Worm (Caenorhabditis elegans) whole organism, late embryonic: ENCODE results near the gene T22F7.4.

Experiments
- C08G9.2 ChIP-seq: sonication (generic microtip); optimal IDR thresholded peaks from 2 replicates; lab custom pipeline; 2016; ENCODE audit warnings: mild to moderate bottlenecking, missing genetic modification characterization, moderate library complexity, missing compliant biosample characterization
- C38D4.7 ChIP-seq: fragments of 200-800 bp; sonication (Bioruptor generic); optimal IDR thresholded peaks from 2 replicates; lab custom pipeline; 2018; ENCODE audit warnings: mild to moderate bottlenecking, missing genetic modification characterization, moderate library complexity, missing compliant biosample characterization
- F13H6.1 ChIP-seq: sonication (generic microtip); optimal IDR thresholded peaks from 2 replicates; lab custom pipeline; 2016; ENCODE audit warnings: missing genetic modification characterization, missing compliant biosample characterization
- T23F11.4 ChIP-seq: fragments of 200-800 bp; sonication (Bioruptor generic); optimal IDR thresholded peaks from 2 replicates; lab custom pipeline; 2018; ENCODE audit warnings: mild to moderate bottlenecking, missing genetic modification characterization, missing compliant biosample characterization
- ahr-1 ChIP-seq: sonication (generic microtip); optimal IDR thresholded peaks from 2 replicates; lab custom pipeline; 2016; ENCODE audit warnings: missing genetic modification characterization, missing compliant biosample characterization
- ceh-14 ChIP-seq: sonication (generic microtip); optimal IDR thresholded peaks from 2 replicates; lab custom pipeline; 2016; ENCODE audit warnings: missing genotype, missing genetic modification characterization, missing compliant biosample characterization
- ceh-19 ChIP-seq: fragments of 200-800 bp; sonication (Bioruptor generic); optimal IDR thresholded peaks from 2 replicates; lab custom pipeline; 2018; ENCODE audit warnings: mild to moderate bottlenecking, missing genetic modification characterization, missing compliant biosample characterization
- ceh-2 ChIP-seq: sonication (generic microtip); optimal IDR thresholded peaks from 2 replicates; lab custom pipeline; 2016; ENCODE audit warnings: missing genotype, missing genetic modification characterization, missing compliant biosample characterization
- ceh-22 ChIP-seq: sonication (generic microtip); optimal IDR thresholded peaks from 2 replicates; lab custom pipeline; 2017; ENCODE audit warnings: missing biosample characterization, missing genetic modification characterization
- ceh-30 ChIP-seq: fragments of 150-350 bp; optimal IDR thresholded peaks from 2 replicates; lab custom pipeline; 2014; ENCODE audit warnings: missing biosample characterization, missing genetic modification characterization
- ceh-31 ChIP-seq: sonication (generic microtip); optimal IDR thresholded peaks from 2 replicates; lab custom pipeline; 2016; ENCODE audit warnings: missing genetic modification characterization, missing compliant biosample characterization
- ceh-34 ChIP-seq: sonication (generic microtip); optimal IDR thresholded peaks from 2 replicates; lab custom pipeline; 2016; ENCODE audit warnings: mild to moderate bottlenecking, missing genetic modification characterization, missing compliant biosample characterization
- ceh-48 ChIP-seq: sonication (generic microtip); optimal IDR thresholded peaks from 2 replicates; lab custom pipeline; 2016; ENCODE audit warnings: missing genetic modification characterization, inconsistent platforms, missing compliant biosample characterization
- dmd-4 ChIP-seq: sonication (generic microtip); optimal IDR thresholded peaks from 2 replicates; lab custom pipeline; 2016; ENCODE audit warnings: borderline replicate concordance, missing genetic modification characterization, missing compliant biosample characterization
- elt-2 ChIP-seq: sonication (generic microtip); optimal IDR thresholded peaks from 2 replicates; lab custom pipeline; 2016; ENCODE audit warnings: missing genetic modification reagents, missing genetic modification characterization, missing compliant biosample characterization
- ets-4 ChIP-seq: sonication (generic microtip); optimal IDR thresholded peaks from 2 replicates; lab custom pipeline; 2016; ENCODE audit warnings: missing genetic modification characterization, missing compliant biosample characterization
- fax-1 ChIP-seq: sonication (generic microtip); optimal IDR thresholded peaks from 2 replicates; lab custom pipeline; 2016; ENCODE audit warnings: missing genotype, missing genetic modification characterization, missing compliant biosample characterization
- fkh-6 ChIP-seq: sonication (generic microtip); optimal IDR thresholded peaks from 2 replicates; lab custom pipeline; 2016; ENCODE audit warnings: missing genetic modification characterization, missing compliant biosample characterization
- gmeb-2 ChIP-seq: sonication (generic microtip); optimal IDR thresholded peaks from 2 replicates; lab custom pipeline; 2016; ENCODE audit warnings: missing genetic modification characterization, inconsistent platforms, missing compliant biosample characterization
- hlh-15 ChIP-seq: sonication (generic microtip); optimal IDR thresholded peaks from 2 replicates; lab custom pipeline; 2016; ENCODE audit warnings: missing genetic modification characterization, missing compliant biosample characterization
- hlh-30 ChIP-seq: sonication (generic microtip); optimal IDR thresholded peaks from 2 replicates; lab custom pipeline; 2017; ENCODE audit warnings: antibody characterized with exemption, missing genetic modification characterization, missing compliant biosample characterization; ENCODE audit not compliant: insufficient read depth
- hlh-6 ChIP-seq: sonication (generic microtip); optimal IDR thresholded peaks from 2 replicates; lab custom pipeline; 2016; ENCODE audit warnings: missing genotype, missing genetic modification characterization, missing compliant biosample characterization
- hlh-8 ChIP-seq: sonication (generic microtip); optimal IDR thresholded peaks from 2 replicates; lab custom pipeline; 2016; ENCODE audit warnings: missing genotype, missing genetic modification characterization, missing compliant biosample characterization
- lim-6 ChIP-seq: sonication (generic microtip); optimal IDR thresholded peaks from 2 replicates; lab custom pipeline; 2016; ENCODE audit warnings: missing genetic modification characterization, missing compliant biosample characterization
- lin-11 ChIP-seq: fragments of 200-800 bp; sonication (Bioruptor generic); optimal IDR thresholded peaks from 2 replicates; lab custom pipeline; 2018; ENCODE audit warnings: mild to moderate bottlenecking, missing genetic modification characterization, missing compliant biosample characterization
- madf-2 ChIP-seq: sonication (generic microtip); optimal IDR thresholded peaks from 2 replicates; lab custom pipeline; 2017; ENCODE audit warnings: missing genetic modification characterization, missing compliant biosample characterization
- nfya-1 ChIP-seq: sonication (generic microtip); optimal IDR thresholded peaks from 2 replicates; lab custom pipeline; 2017; ENCODE audit warnings: missing genetic modification characterization, mild to moderate bottlenecking, missing compliant biosample characterization, antibody characterized with exemption, moderate library complexity
- nhr-11 ChIP-seq: fragments of 150-350 bp; optimal IDR thresholded peaks from 2 replicates; lab custom pipeline; 2014; ENCODE audit warnings: missing biosample characterization, missing genetic modification characterization
- nhr-232 ChIP-seq: sonication (generic microtip); optimal IDR thresholded peaks from 2 replicates; lab custom pipeline; 2016; ENCODE audit warnings: missing genetic modification characterization, missing compliant biosample characterization
- odd-2 ChIP-seq: sonication (generic microtip); optimal IDR thresholded peaks from 2 replicates; lab custom pipeline; 2017; ENCODE audit warnings: antibody characterized with exemption, mild to moderate bottlenecking, missing genetic modification characterization, missing compliant biosample characterization
- pag-3 ChIP-seq: sonication (generic microtip); optimal IDR thresholded peaks from 2 replicates; lab custom pipeline; 2016; ENCODE audit warnings: missing compliant biosample characterization, missing genetic modification characterization, borderline replicate concordance
- pax-1 ChIP-seq: fragments of 150-350 bp; optimal IDR thresholded peaks from 2 replicates; lab custom pipeline; 2014; ENCODE audit warnings: missing biosample characterization, missing genetic modification characterization
- pros-1 ChIP-seq: fragments of 150-350 bp; optimal IDR thresholded peaks from 2 replicates; lab custom pipeline; 2014; ENCODE audit warnings: missing biosample characterization, missing genetic modification reagents, missing genetic modification characterization
- sdc-2 ChIP-seq: sonication (generic microtip); optimal IDR thresholded peaks from 2 replicates; lab custom pipeline; 2016; ENCODE audit warnings: missing genotype, missing genetic modification characterization, missing compliant biosample characterization
- sox-2 ChIP-seq: fragments of 200-800 bp; sonication (Bioruptor generic); IDR thresholded peaks from 2 replicates; pipeline ENCODE4 v1.3.6; 2022; ENCODE audit warnings: missing genetic modification reagents, missing genetic modification characterization, missing compliant biosample characterization
- syd-9 ChIP-seq: sonication (generic microtip); optimal IDR thresholded peaks from 2 replicates; lab custom pipeline; 2016; ENCODE audit warnings: mild to moderate bottlenecking, missing genetic modification characterization, moderate library complexity, missing compliant biosample characterization
- tbx-2 ChIP-seq: sonication (generic microtip); optimal IDR thresholded peaks from 2 replicates; lab custom pipeline; 2016; ENCODE audit warnings: missing genetic modification characterization, missing compliant biosample characterization
- tbx-7 ChIP-seq: sonication (generic microtip); optimal IDR thresholded peaks from 2 replicates; lab custom pipeline; 2016; ENCODE audit warnings: missing genotype, missing genetic modification characterization, missing compliant biosample characterization
- unc-3 ChIP-seq, 2 experiments: fragments of 200-800 bp in 1 of 2; sonication (Bioruptor generic) in 1 of 2; sonication (generic microtip) in 1 of 2; conservative IDR thresholded peaks in 1 of 2; optimal IDR thresholded peaks in 1 of 2; 2 replicates each; pipeline versions ENCODE4 v1.3.6 to Lab custom; 2016 to 2022; ENCODE audit warnings: missing compliant biosample characterization in 2 of 2, missing genetic modification characterization in 2 of 2, missing genetic modification reagents in 1 of 2
- unc-55 ChIP-seq: sonication (generic microtip); optimal IDR thresholded peaks from 2 replicates; lab custom pipeline; 2017; ENCODE audit warnings: missing biosample characterization, missing genetic modification reagents, missing genetic modification characterization
- zip-5 ChIP-seq: sonication (generic microtip); optimal IDR thresholded peaks from 2 replicates; lab custom pipeline; 2016; ENCODE audit warnings: missing genetic modification characterization, missing compliant biosample characterization
- ztf-16 ChIP-seq: sonication (generic microtip); optimal IDR thresholded peaks from 2 replicates; lab custom pipeline; 2017; ENCODE audit warnings: missing genetic modification characterization, missing compliant biosample characterization

Gene T22F7.4

ce11 chrIII:558832-559231 is 32.1 kb upstream of the T22F7.4 start (continued):
- no peak for TF ChIP-seq lim-6 (tag; lab: Kevin White, UChicago)
- no peak for TF ChIP-seq hlh-8 (tag; lab: Kevin White, UChicago)
- no peak for TF ChIP-seq hlh-6 (tag; lab: Kevin White, UChicago)
- no peak for TF ChIP-seq lin-11 (tag; lab: Kevin White, UChicago)
- TF ChIP-seq ceh-14, result no peak
- no peak for TF ChIP-seq madf-2 (tag; lab: Kevin White, UChicago)
- TF ChIP-seq C38D4.7 (GFP tag; lab: Kevin White, UChicago), result no peak
- peak; percentile 21 for TF ChIP-seq ets-4 (tag; lab: Kevin White, UChicago)
- TF ChIP-seq sox-2, result peak; percentile 38; the same call in 1 of the 2 replicates
- no peak for TF ChIP-seq F13H6.1
- TF ChIP-seq zip-5 (tag; lab: Kevin White, UChicago), result no peak
- peak; percentile 89 for TF ChIP-seq ceh-34 (tag; lab: Kevin White, UChicago)
- no peak for TF ChIP-seq ceh-19
- no peak for TF ChIP-seq ztf-16 (tag; lab: Kevin White, UChicago)
- TF ChIP-seq pros-1 (tag; lab: Kevin White, UChicago), result peak; percentile 39
- no peak for TF ChIP-seq syd-9 (tag; lab: Kevin White, UChicago)
- no peak for TF ChIP-seq fkh-6
- no peak for TF ChIP-seq nhr-232
- peak; percentile 71 for TF ChIP-seq ceh-22 (tag; lab: Kevin White, UChicago)
- TF ChIP-seq tbx-2 (tag; lab: Kevin White, UChicago), result peak; percentile 73
- TF ChIP-seq dmd-4 (tag; lab: Kevin White, UChicago), result no peak
- peak; percentile 50 for TF ChIP-seq nfya-1 (tag; lab: Kevin White, UChicago)
- no peak for TF ChIP-seq ceh-30 (tag; lab: Kevin White, UChicago)
- peak; percentile 45 for TF ChIP-seq hlh-30
- TF ChIP-seq odd-2, result no peak
- no peak for TF ChIP-seq T23F11.4 (GFP tag; lab: Kevin White, UChicago)
- no peak for TF ChIP-seq ceh-48 (tag; lab: Kevin White, UChicago)
- peak; percentile 46 for TF ChIP-seq ceh-2 (tag; lab: Kevin White, UChicago)
- TF ChIP-seq ceh-31, result peak; percentile 17
- TF ChIP-seq elt-2 (tag; lab: Kevin White, UChicago), result no peak
- TF ChIP-seq nhr-11 (tag; lab: Kevin White, UChicago), result no peak
- peak; percentile 20 for TF ChIP-seq tbx-7 (tag; lab: Kevin White, UChicago)

DNA sequence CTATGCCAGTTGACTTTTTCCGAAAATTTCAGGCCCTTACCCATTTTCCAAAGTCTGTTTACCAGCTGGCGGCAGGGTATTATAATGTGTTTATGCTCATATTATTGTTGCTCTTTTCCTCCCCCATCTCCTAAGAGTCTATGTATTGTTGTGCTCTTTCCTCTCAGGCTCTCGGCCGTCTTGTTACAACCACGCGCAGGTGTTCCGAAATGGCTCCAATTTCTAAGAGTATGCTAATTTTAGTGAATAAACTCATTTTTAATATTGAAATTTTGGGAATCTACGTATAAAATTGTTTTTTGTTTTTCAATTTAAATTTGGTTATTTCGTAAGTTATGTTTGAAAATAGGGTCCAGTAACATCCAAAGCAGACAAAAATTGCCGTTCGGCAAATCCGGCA is 31.4 kb upstream of the T22F7.4 start:
- TF ChIP-seq nfya-1 (tag; lab: Kevin White, UChicago), result peak; percentile 2
- TF ChIP-seq pax-1, result peak; percentile 9
- TF ChIP-seq hlh-15 (tag; lab: Kevin White, UChicago), result no peak
- TF ChIP-seq tbx-2 (tag; lab: Kevin White, UChicago), result peak; percentile 3
- TF ChIP-seq ceh-34 (tag; lab: Kevin White, UChicago), result peak; percentile 66
- TF ChIP-seq, all 69 proteins: peak for 4

DNA sequence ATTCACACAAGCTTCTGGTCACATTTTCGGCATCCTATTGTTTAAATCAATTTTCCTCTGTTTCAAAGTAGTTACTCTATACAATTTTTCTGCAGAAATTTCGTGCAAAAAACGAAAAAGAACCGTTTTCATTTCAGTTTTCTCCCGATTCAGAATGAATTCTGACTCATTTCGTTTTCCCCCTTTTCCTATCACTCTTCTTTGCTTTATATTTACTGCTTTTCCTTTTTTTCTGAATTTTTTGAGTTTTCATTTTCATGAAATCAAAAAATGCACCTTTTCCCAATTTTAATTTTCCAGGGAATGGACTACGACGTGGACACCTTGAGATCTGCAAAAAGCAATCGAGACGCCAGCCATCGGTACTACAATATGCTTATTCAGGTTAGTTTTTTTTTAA is 28.9 kb upstream of the T22F7.4 start, which contains the start of gene B0353.1:
B0353.1 (plus strand) TSS at position 301 of the 400 bp plus-strand sequence.
- TF ChIP-seq ceh-34 (tag; lab: Kevin White, UChicago), result no peak
- TF ChIP-seq gmeb-2, result no peak
- TF ChIP-seq unc-55, result no peak
- no peak for TF ChIP-seq dmd-4 (tag; lab: Kevin White, UChicago)
- no peak for TF ChIP-seq ahr-1
- TF ChIP-seq hlh-15 (tag; lab: Kevin White, UChicago), result no peak

- TF ChIP-seq pag-3 (tag; lab: Kevin White, UChicago) (no peak), fax-1 (tag; lab: Kevin White, UChicago) (no peak), unc-3 (GFP tag; conservative IDR thresholded peaks at IDR 0.05; lab: Robert Waterston, UW) (no peak), unc-3 (tag; optimal IDR thresholded peaks at IDR 0.05; lab: Kevin White, UChicago) (no peak), ztf-16 (tag; lab: Kevin White, UChicago) (no peak), sdc-2 (tag; lab: Kevin White, UChicago) (no peak), madf-2 (tag; lab: Kevin White, UChicago) (no peak), C08G9.2 (tag; lab: Kevin White, UChicago) (no peak), ceh-34 (tag; lab: Kevin White, UChicago) (no peak), hlh-8 (tag; lab: Kevin White, UChicago) (no peak), C38D4.7 (GFP tag; lab: Kevin White, UChicago) (no peak), fkh-6 (no peak), T23F11.4 (GFP tag; lab: Kevin White, UChicago) (no peak)
These were observed 22.5 kb upstream of the T22F7.4 start for ce11 chrIII:549231-549630.
